Worm (Caenorhabditis elegans) whole organism, late embryonic: Measurements from ENCODE around the gene zyx-1.

ENCODE experiments used
- C08G9.2 ChIP-seq: sonication (generic microtip); optimal IDR thresholded peaks from 2 replicates; lab custom pipeline; 2016; ENCODE audit warnings: mild to moderate bottlenecking, missing genetic modification characterization, moderate library complexity, missing compliant biosample characterization
- ceh-19 ChIP-seq: fragments of 200-800 bp; sonication (Bioruptor generic); optimal IDR thresholded peaks from 2 replicates; lab custom pipeline; 2018; ENCODE audit warnings: mild to moderate bottlenecking, missing genetic modification characterization, missing compliant biosample characterization
- ceh-48 ChIP-seq: sonication (generic microtip); optimal IDR thresholded peaks from 2 replicates; lab custom pipeline; 2016; ENCODE audit warnings: missing genetic modification characterization, inconsistent platforms, missing compliant biosample characterization
- hlh-13 ChIP-seq: fragments of 200-800 bp; sonication (Bioruptor generic); optimal IDR thresholded peaks from 2 replicates; lab custom pipeline; 2018; ENCODE audit warnings: mild to moderate bottlenecking, missing genetic modification characterization, missing compliant biosample characterization
- lim-6 ChIP-seq: sonication (generic microtip); optimal IDR thresholded peaks from 2 replicates; lab custom pipeline; 2016; ENCODE audit warnings: missing genetic modification characterization, missing compliant biosample characterization
- nfya-1 ChIP-seq: sonication (generic microtip); optimal IDR thresholded peaks from 2 replicates; lab custom pipeline; 2017; ENCODE audit warnings: missing genetic modification characterization, mild to moderate bottlenecking, missing compliant biosample characterization, antibody characterized with exemption, moderate library complexity
- pha-2 ChIP-seq: sonication (generic microtip); optimal IDR thresholded peaks from 2 replicates; lab custom pipeline; 2017; ENCODE audit warnings: mild to moderate bottlenecking, missing genetic modification characterization, missing compliant biosample characterization
- pha-4 ChIP-seq: fragments of 150-350 bp; optimal IDR thresholded peaks from 2 replicates; lab custom pipeline; 2018; ENCODE audit warnings: missing biosample characterization, missing genetic modification reagents, missing genetic modification characterization
- sdc-2 ChIP-seq: sonication (generic microtip); optimal IDR thresholded peaks from 2 replicates; lab custom pipeline; 2016; ENCODE audit warnings: missing genotype, missing genetic modification characterization, missing compliant biosample characterization
- sox-2 ChIP-seq: fragments of 200-800 bp; sonication (Bioruptor generic); IDR thresholded peaks from 2 replicates; pipeline ENCODE4 v1.3.6; 2022; ENCODE audit warnings: missing genetic modification reagents, missing genetic modification characterization, missing compliant biosample characterization
- unc-86 ChIP-seq: sonication (generic microtip); optimal IDR thresholded peaks from 2 replicates; lab custom pipeline; 2016; ENCODE audit warnings: missing genetic modification characterization, missing compliant biosample characterization
- zip-5 ChIP-seq: sonication (generic microtip); optimal IDR thresholded peaks from 2 replicates; lab custom pipeline; 2016; ENCODE audit warnings: missing genetic modification characterization, missing compliant biosample characterization

zyx-1 gene

DNA sequence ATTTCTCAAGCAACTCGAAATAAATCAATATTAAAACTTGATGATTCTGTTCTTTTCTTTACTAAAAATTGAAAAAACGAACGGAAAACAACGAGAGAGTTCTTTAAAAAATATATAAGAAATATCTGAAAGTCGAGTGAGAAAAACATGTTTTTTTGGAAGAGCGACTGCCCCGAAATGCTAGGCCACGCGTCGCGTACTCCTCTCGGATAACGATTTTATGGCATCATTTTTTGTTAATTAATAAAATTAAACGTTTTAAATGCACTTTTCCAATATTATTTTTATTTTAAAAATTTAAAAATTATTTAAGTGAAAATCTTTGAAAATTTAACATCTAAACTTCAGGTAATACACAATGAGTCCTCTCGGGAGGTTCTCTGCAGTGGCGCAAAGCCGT, 60.4 kb downstream of the zyx-1 start, which contains the start of gene gfm-1 (continued):
- TF ChIP-seq ceh-48 (tag; lab: Kevin White, UChicago) = no peak
- TF ChIP-seq lim-6 (tag; lab: Kevin White, UChicago) = peak; percentile 13
- TF ChIP-seq pha-2 (tag; lab: Kevin White, UChicago) = peak; percentile 27
- TF ChIP-seq sdc-2 (tag; lab: Kevin White, UChicago) = peak; percentile 29
- TF ChIP-seq ceh-19 = no peak
- no peak for TF ChIP-seq hlh-13 (GFP tag; lab: Kevin White, UChicago)
- TF ChIP-seq zip-5 (tag; lab: Kevin White, UChicago) = peak; percentile 86
- TF ChIP-seq sox-2 (GFP tag; lab: Robert Waterston, UW) = no peak
- peak; percentile 5 for TF ChIP-seq unc-86 (tag; lab: Kevin White, UChicago)
- no peak for TF ChIP-seq nfya-1 (tag; lab: Kevin White, UChicago)
- peak; percentile 84 for TF ChIP-seq C08G9.2 (tag; lab: Kevin White, UChicago)
- TF ChIP-seq pha-4 (tag; lab: Kevin White, UChicago) = no peak
- TF ChIP-seq, all 69 proteins: peak for 22
